Fruit fly (Drosophila melanogaster) whole organism, embryonic: Measurements from ENCODE around the gene Nepl20.

ENCODE experiments used
- Antp ChIP-seq: fragments of 200-800 bp; sonication (Bioruptor generic); optimal IDR thresholded peaks from 3 replicates; lab custom pipeline; 2016; ENCODE audit warnings: missing biosample characterization, missing genetic modification characterization
- Atf3 ChIP-seq: fragments of 200-800 bp; sonication (Bioruptor generic); optimal IDR thresholded peaks from 3 replicates; lab custom pipeline; 2016; ENCODE audit warnings: missing biosample characterization, missing genetic modification characterization
- Atf6 ChIP-seq: fragments of 200-800 bp; sonication (Bioruptor generic); IDR thresholded peaks from 2 replicates; pipeline ENCODE4 v1.3.6; 2022; ENCODE audit warnings: missing biosample characterization, missing genetic modification characterization
- B-H1 ChIP-seq: fragments of 200-800 bp; sonication (Bioruptor generic); IDR thresholded peaks from 3 replicates; pipeline ENCODE4 v1.3.6; 2022; ENCODE audit warnings: missing biosample characterization, missing genetic modification characterization
- CG10431 ChIP-seq: fragments of 200-800 bp; sonication (Bioruptor generic); optimal IDR thresholded peaks from 3 replicates; lab custom pipeline; 2018; ENCODE audit warnings: missing biosample characterization, mild to moderate bottlenecking, missing genetic modification characterization
- CG11695 ChIP-seq: fragments of 200-800 bp; sonication (Bioruptor generic); IDR thresholded peaks from 3 replicates; pipeline ENCODE4 v1.3.6; 2022; ENCODE audit warnings: missing biosample characterization, missing genetic modification characterization
- CG13123 ChIP-seq: fragments of 200-800 bp; sonication (Bioruptor generic); optimal IDR thresholded peaks from 2 replicates; lab custom pipeline; 2016; ENCODE audit warnings: missing biosample characterization, missing genetic modification characterization
- CG14050 ChIP-seq: fragments of 200-800 bp; sonication (Bioruptor generic); IDR thresholded peaks from 3 replicates; pipeline ENCODE4 v1.3.6; 2022; ENCODE audit warnings: missing biosample characterization, missing genetic modification characterization
- CG15514 ChIP-seq: fragments of 200-800 bp; sonication (Bioruptor generic); optimal IDR thresholded peaks from 3 replicates; lab custom pipeline; 2017; ENCODE audit warnings: missing biosample characterization, missing genetic modification characterization, mild to moderate bottlenecking, moderate library complexity, missing genetic modification reagents
- CG17359 ChIP-seq: fragments of 200-800 bp; sonication (Bioruptor generic); optimal IDR thresholded peaks from 3 replicates; lab custom pipeline; 2018; ENCODE audit warnings: missing biosample characterization, mild to moderate bottlenecking, missing genetic modification characterization, moderate library complexity
- CG17568 ChIP-seq: fragments of 200-800 bp; sonication (Bioruptor generic); optimal IDR thresholded peaks from 2 replicates; lab custom pipeline; 2018; ENCODE audit warnings: missing biosample characterization, mild to moderate bottlenecking, missing genetic modification characterization, moderate library complexity
- CG30020 ChIP-seq: fragments of 200-800 bp; optimal IDR thresholded peaks from 2 replicates; lab custom pipeline; 2019; ENCODE audit warnings: missing biosample characterization, mild to moderate bottlenecking, missing genetic modification characterization, moderate library complexity
- CG4328 ChIP-seq: fragments of 200-800 bp; sonication (Bioruptor generic); optimal IDR thresholded peaks from 3 replicates; lab custom pipeline; 2017; ENCODE audit warnings: missing biosample characterization, missing genetic modification reagents, missing genetic modification characterization
- CG6683 ChIP-seq: fragments of 200-800 bp; sonication (Bioruptor generic); optimal IDR thresholded peaks from 2 replicates; lab custom pipeline; 2017; ENCODE audit warnings: missing biosample characterization, mild to moderate bottlenecking, missing genetic modification characterization, missing genetic modification reagents
- CG7556 ChIP-seq: fragments of 200-800 bp; sonication (Bioruptor generic); optimal IDR thresholded peaks from 2 replicates; lab custom pipeline; 2017; ENCODE audit warnings: missing biosample characterization, mild to moderate bottlenecking, missing genetic modification characterization
- CG7786 ChIP-seq: fragments of 200-800 bp; sonication (Bioruptor generic); optimal IDR thresholded peaks from 2 replicates; lab custom pipeline; 2016; ENCODE audit warnings: missing biosample characterization, missing genetic modification characterization
- CG7987 ChIP-seq: fragments of 200-800 bp; sonication (Bioruptor generic); optimal IDR thresholded peaks from 2 replicates; lab custom pipeline; 2018; ENCODE audit warnings: missing biosample characterization, mild to moderate bottlenecking, missing genetic modification characterization, moderate library complexity
- CG8944 ChIP-seq: fragments of 200-800 bp; sonication (Bioruptor generic); optimal IDR thresholded peaks from 3 replicates; lab custom pipeline; 2016; ENCODE audit warnings: missing biosample characterization, missing genetic modification characterization
- CG9797 ChIP-seq: fragments of 200-800 bp; sonication (Bioruptor generic); optimal IDR thresholded peaks from 3 replicates; lab custom pipeline; 2018; ENCODE audit warnings: missing biosample characterization, mild to moderate bottlenecking, missing genetic modification characterization
- CG9932 ChIP-seq: fragments of 200-800 bp; sonication (Bioruptor generic); IDR thresholded peaks from 2 replicates; pipeline ENCODE4 v1.3.6; 2022; ENCODE audit warnings: missing biosample characterization, missing genetic modification characterization
- Chrac-16 ChIP-seq: fragments of 200-800 bp; sonication (Bioruptor generic); optimal IDR thresholded peaks from 3 replicates; lab custom pipeline; 2016; ENCODE audit warnings: missing biosample characterization, missing genetic modification characterization
- Dfd ChIP-seq, 2 experiments: fragments of >200 bp; optimal IDR thresholded peaks; 2 replicates each; lab custom pipeline; 2017; ENCODE audit warnings: missing biosample characterization in 2 of 2, missing genetic modification characterization in 2 of 2
- Doc2 ChIP-seq: fragments of 200-800 bp; sonication (Bioruptor generic); IDR thresholded peaks from 2 replicates; pipeline ENCODE4 v1.3.6; 2022; ENCODE audit warnings: missing biosample characterization, missing genetic modification characterization
- Elba2 ChIP-seq: fragments of 200-800 bp; sonication (Bioruptor generic); optimal IDR thresholded peaks from 3 replicates; lab custom pipeline; 2016; ENCODE audit warnings: missing biosample characterization, missing genetic modification characterization
- Lhr ChIP-seq: fragments of 200-800 bp; sonication (Bioruptor generic); optimal IDR thresholded peaks from 3 replicates; lab custom pipeline; 2017; ENCODE audit warnings: mild to moderate bottlenecking, missing biosample characterization, missing genetic modification reagents, missing genetic modification characterization
- Scr ChIP-seq: fragments of 200-800 bp; sonication (Bioruptor generic); IDR thresholded peaks from 2 replicates; pipeline ENCODE4 v1.3.6; 2022; ENCODE audit warnings: missing biosample characterization, missing genetic modification characterization; ENCODE audit not compliant: partially characterized antibody
- Xrp1 ChIP-seq: fragments of 200-800 bp; sonication (Bioruptor generic); IDR thresholded peaks from 2 replicates; pipeline ENCODE4 v1.3.6; 2022; ENCODE audit warnings: missing biosample characterization, missing genetic modification characterization
- ab ChIP-seq: fragments of 200-800 bp; sonication (Bioruptor generic); optimal IDR thresholded peaks from 2 replicates; lab custom pipeline; 2016; ENCODE audit warnings: missing biosample characterization, missing genetic modification characterization
- ara ChIP-seq: fragments of 200-800 bp; sonication (Bioruptor generic); IDR thresholded peaks from 2 replicates; pipeline ENCODE4 v1.3.6; 2022; ENCODE audit warnings: missing biosample characterization, missing genetic modification characterization
- bsh ChIP-seq, 2 experiments: fragments of 200-800 bp; sonication (Bioruptor generic); optimal IDR thresholded peaks; 2 replicates each; lab custom pipeline; 2017 to 2018; ENCODE audit warnings: mild to moderate bottlenecking in 2 of 2, missing biosample characterization in 2 of 2, missing genetic modification characterization in 2 of 2, moderate library complexity in 1 of 2
- chif ChIP-seq, 2 experiments: fragments of 200-800 bp; sonication (Bioruptor generic); optimal IDR thresholded peaks; 3 replicates each; lab custom pipeline; 2016; ENCODE audit warnings: missing biosample characterization in 2 of 2, missing genetic modification characterization in 2 of 2
- crp ChIP-seq, 2 experiments: fragments of 200-800 bp; sonication (Bioruptor generic); optimal IDR thresholded peaks; 2 replicates in 1 of 2; 3 replicates in 1 of 2; lab custom pipeline; 2017; ENCODE audit warnings: missing biosample characterization in 2 of 2, missing genetic modification characterization in 2 of 2, mild to moderate bottlenecking in 1 of 2, moderate library complexity in 1 of 2
- danr ChIP-seq: fragments of 200-800 bp; sonication (Bioruptor generic); IDR thresholded peaks from 2 replicates; pipeline ENCODE4 v1.3.6; 2022; ENCODE audit warnings: missing biosample characterization, missing genetic modification characterization
- dimm ChIP-seq: fragments of 200-800 bp; sonication (Bioruptor generic); IDR thresholded peaks from 2 replicates; pipeline ENCODE4 v1.3.6; 2022; ENCODE audit warnings: missing biosample characterization, missing genetic modification characterization
- dmrt99B ChIP-seq: fragments of 200-800 bp; sonication (Bioruptor generic); optimal IDR thresholded peaks from 2 replicates; lab custom pipeline; 2018; ENCODE audit warnings: missing biosample characterization, mild to moderate bottlenecking, missing genetic modification characterization, moderate library complexity
- ftz-f1 ChIP-seq: fragments of 200-800 bp; sonication (Bioruptor generic); optimal IDR thresholded peaks from 2 replicates; lab custom pipeline; 2016; ENCODE audit warnings: missing biosample characterization, missing genetic modification characterization
- grau ChIP-seq: fragments of 200-800 bp; optimal IDR thresholded peaks from 3 replicates; lab custom pipeline; 2019; ENCODE audit warnings: missing biosample characterization, mild to moderate bottlenecking, missing genetic modification characterization, moderate library complexity
- insv ChIP-seq, 2 experiments: fragments of 200-800 bp; sonication (Bioruptor generic); optimal IDR thresholded peaks; 3 replicates each; lab custom pipeline; 2016 to 2018; ENCODE audit warnings: missing biosample characterization in 2 of 2, missing genetic modification characterization in 2 of 2
- kay ChIP-seq: fragments of 200-800 bp; sonication (Bioruptor generic); optimal IDR thresholded peaks from 2 replicates; lab custom pipeline; 2016; ENCODE audit warnings: missing biosample characterization, missing genetic modification characterization
- knrl ChIP-seq: fragments of 200-800 bp; sonication (Bioruptor generic); IDR thresholded peaks from 3 replicates; pipeline ENCODE4 v1.3.6; 2022; ENCODE audit warnings: missing biosample characterization, missing genetic modification characterization; ENCODE audit not compliant: partially characterized antibody
- nom ChIP-seq: fragments of 200-800 bp; sonication (Bioruptor generic); optimal IDR thresholded peaks from 2 replicates; lab custom pipeline; 2017; ENCODE audit warnings: missing biosample characterization, missing genetic modification characterization, mild to moderate bottlenecking, moderate library complexity, missing genetic modification reagents
- onecut ChIP-seq: fragments of 200-800 bp; sonication (Bioruptor generic); IDR thresholded peaks from 2 replicates; pipeline ENCODE4 v1.3.6; 2022; ENCODE audit warnings: missing biosample characterization, missing genetic modification characterization
- peb ChIP-seq: fragments of 200-800 bp; sonication (Bioruptor generic); IDR thresholded peaks from 2 replicates; pipeline ENCODE4 v1.3.6; 2022; ENCODE audit warnings: missing biosample characterization, missing genetic modification characterization
- pfk ChIP-seq: fragments of 200-800 bp; sonication (Bioruptor generic); optimal IDR thresholded peaks from 2 replicates; lab custom pipeline; 2018; ENCODE audit warnings: missing biosample characterization, mild to moderate bottlenecking, missing genetic modification characterization, moderate library complexity
- ranshi ChIP-seq: fragments of 200-800 bp; sonication (Bioruptor generic); IDR thresholded peaks from 2 replicates; pipeline ENCODE4 v1.3.6; 2022; ENCODE audit warnings: missing biosample characterization, missing genetic modification characterization
- repo ChIP-seq: fragments of 200-800 bp; sonication (Bioruptor generic); optimal IDR thresholded peaks from 2 replicates; lab custom pipeline; 2016; ENCODE audit warnings: missing biosample characterization, missing genetic modification characterization
- slou ChIP-seq: fragments of 200-800 bp; sonication (Bioruptor generic); optimal IDR thresholded peaks from 3 replicates; lab custom pipeline; 2016; ENCODE audit warnings: missing biosample characterization, missing genetic modification characterization
- slp2 ChIP-seq: fragments of 200-800 bp; sonication (Bioruptor generic); optimal IDR thresholded peaks from 2 replicates; lab custom pipeline; 2016; ENCODE audit warnings: missing biosample characterization, missing genetic modification characterization
- sqz ChIP-seq: fragments of 200-800 bp; sonication (Bioruptor generic); optimal IDR thresholded peaks from 3 replicates; lab custom pipeline; 2018; ENCODE audit warnings: missing biosample characterization, mild to moderate bottlenecking, missing genetic modification characterization
- stc ChIP-seq: fragments of 200-800 bp; sonication (Bioruptor generic); IDR thresholded peaks from 2 replicates; pipeline ENCODE4 v1.3.6; 2022; ENCODE audit warnings: missing biosample characterization, missing genetic modification characterization
- vfl ChIP-seq: fragments of 200-800 bp; sonication (Bioruptor generic); optimal IDR thresholded peaks from 2 replicates; lab custom pipeline; 2016; ENCODE audit warnings: missing biosample characterization, missing genetic modification characterization

Nepl20 gene

dm6 chr3R:28845377-28845876 is 35.2 kb upstream of the Nepl20 start (continued):
- TF ChIP-seq CG4328, result no peak
- TF ChIP-seq Xrp1 (GFP tag; lab: Robert Waterston, UW), result 0 out of 2 replicates have a peak, but pooled peaks have one; percentile 36
- no peak for TF ChIP-seq CG14050 (GFP tag; lab: Robert Waterston, UW)
- no peak for TF ChIP-seq knrl
- no peak for TF ChIP-seq Atf3 (GFP tag; lab: Kevin White, UChicago)
- TF ChIP-seq CG17359 (tag; lab: Kevin White, UChicago), result no peak
- TF ChIP-seq ara, result 0 out of 2 replicates have a peak, but pooled peaks have one; percentile 36
- peak; percentile 97 to 98 for TF ChIP-seq insv (GFP tag; optimal IDR thresholded peaks at IDR 0.05; lab: Kevin White, UChicago)
- TF ChIP-seq Elba2 (GFP tag; lab: Kevin White, UChicago), result peak; percentile 99
- TF ChIP-seq ftz-f1 (GFP tag; lab: Kevin White, UChicago), result no peak
- TF ChIP-seq Chrac-16 (GFP tag; lab: Kevin White, UChicago), result no peak
- 0 out of 3 replicates have a peak, but pooled peaks have one; percentile 12 for TF ChIP-seq CG11695 (GFP tag; lab: Robert Waterston, UW)
- TF ChIP-seq ab (GFP tag; lab: Kevin White, UChicago), result no peak
- no peak for TF ChIP-seq CG7786 (GFP tag; lab: Kevin White, UChicago)
- no peak for TF ChIP-seq nom (GFP tag; lab: Kevin White, UChicago)
- no peak for TF ChIP-seq slou (GFP tag; lab: Kevin White, UChicago)
- no peak for TF ChIP-seq chif (GFP tag; optimal IDR thresholded peaks at IDR 0.05; lab: Kevin White, UChicago)
- TF ChIP-seq Antp (GFP tag; lab: Kevin White, UChicago), result no peak
- no peak for TF ChIP-seq CG9797 (GFP tag; lab: Kevin White, UChicago)
- peak; percentile 40 for TF ChIP-seq CG17568 (GFP tag; lab: Kevin White, UChicago)
- no peak for TF ChIP-seq Scr (GFP tag; lab: Robert Waterston, UW)
- TF ChIP-seq repo (GFP tag; lab: Kevin White, UChicago), result no peak
- TF ChIP-seq Dfd (GFP tag; optimal IDR thresholded peaks at IDR 0.05; lab: Kevin White, UChicago), result no peak
- TF ChIP-seq ranshi (GFP tag; lab: Robert Waterston, UW), result no peak
- TF ChIP-seq pfk (GFP tag; lab: Kevin White, UChicago), result no peak
- TF ChIP-seq CG9932 (GFP tag; lab: Robert Waterston, UW), result no peak
- TF ChIP-seq CG10431 (GFP tag; lab: Kevin White, UChicago), result no peak
- no peak for TF ChIP-seq vfl (GFP tag; lab: Kevin White, UChicago)
- peak; percentile 60 for TF ChIP-seq stc (GFP tag; lab: Robert Waterston, UW)
- TF ChIP-seq danr (GFP tag; lab: Robert Waterston, UW), result no peak
- no peak for TF ChIP-seq peb (GFP tag; lab: Robert Waterston, UW)
- TF ChIP-seq CG15514, result no peak
- no peak for TF ChIP-seq dmrt99B (tag; lab: Kevin White, UChicago)
- no peak for TF ChIP-seq B-H1 (GFP tag; lab: Robert Waterston, UW)
- TF ChIP-seq crp (GFP tag; optimal IDR thresholded peaks at IDR 0.05; lab: Kevin White, UChicago), result peak in 1 of 2 experiments; percentile 13
- no peak for TF ChIP-seq slp2 (GFP tag; lab: Kevin White, UChicago)
- TF ChIP-seq CG7987 (GFP tag; lab: Kevin White, UChicago), result no peak
- TF ChIP-seq CG30020 (tag; lab: Kevin White, UChicago), result no peak
- TF ChIP-seq Lhr (GFP tag; lab: Kevin White, UChicago), result no peak
- TF ChIP-seq onecut (GFP tag; lab: Robert Waterston, UW), result peak; percentile 94
- TF ChIP-seq sqz (GFP tag; lab: Kevin White, UChicago), result no peak
- TF ChIP-seq kay (GFP tag; lab: Kevin White, UChicago), result no peak
- TF ChIP-seq bsh (GFP tag; optimal IDR thresholded peaks at IDR 0.05; lab: Kevin White, UChicago), result peak in 1 of 2 experiments; percentile 1
- TF ChIP-seq grau (tag; lab: Kevin White, UChicago), result no peak
- no peak for TF ChIP-seq CG6683 (GFP tag; lab: Kevin White, UChicago)
- no peak for TF ChIP-seq CG8944 (GFP tag; lab: Kevin White, UChicago)
- no peak for TF ChIP-seq Doc2 (GFP tag; lab: Robert Waterston, UW)
- peak; percentile 10; the same call in 1 of the 2 replicates for TF ChIP-seq Atf6
- TF ChIP-seq CG7556 (GFP tag; lab: Kevin White, UChicago), result no peak
- TF ChIP-seq CG13123 (GFP tag; lab: Kevin White, UChicago), result no peak
- TF ChIP-seq dimm, result no peak
